Fruit fly (Drosophila melanogaster): ENCODE measurements around the gene CG14339.

The CG14339 gene

DNA sequence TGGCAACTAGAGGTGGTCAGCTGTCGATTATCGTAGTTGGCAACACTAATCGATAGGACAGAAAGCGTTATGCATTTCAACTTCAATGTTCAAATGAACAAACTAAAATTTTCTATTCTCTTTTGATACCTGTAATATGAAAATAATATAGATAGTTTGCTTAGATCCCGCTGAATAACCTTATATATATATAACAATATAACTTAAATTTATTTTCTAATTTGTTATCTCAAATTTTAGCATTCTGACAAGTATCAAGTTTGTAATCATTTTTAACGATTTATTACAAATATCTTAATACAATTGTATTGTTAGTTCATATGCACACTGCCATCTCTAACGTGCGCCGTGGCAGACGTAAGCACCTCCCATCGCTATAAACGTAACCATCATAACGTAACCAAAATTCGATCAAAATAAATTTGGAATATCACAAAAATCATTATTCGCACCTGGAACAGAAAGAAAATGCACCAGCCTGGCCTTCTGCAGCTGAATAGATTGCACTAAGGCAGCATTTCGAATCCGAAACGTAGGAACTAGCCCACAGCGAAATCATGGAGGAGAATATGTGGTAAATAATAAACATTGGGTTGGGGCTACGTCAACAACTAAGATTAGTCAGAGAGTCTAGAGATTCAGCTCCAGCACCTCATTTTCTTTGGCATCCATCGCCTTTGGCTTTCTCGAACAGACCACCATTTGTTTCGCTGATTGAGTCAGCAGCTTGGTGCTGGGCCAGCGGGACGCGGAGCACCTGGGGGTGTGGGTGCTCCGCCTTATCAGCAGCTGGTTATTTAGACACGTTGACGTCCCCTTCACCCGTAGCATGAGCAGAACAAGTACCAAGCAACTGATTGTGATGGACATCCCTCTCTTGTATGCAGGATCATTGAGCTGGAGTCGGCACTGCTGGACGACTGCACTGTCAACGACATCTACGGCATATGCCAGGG, 20.9 kb downstream of the CG14339 start, which contains the start of the genes Pino and TBC1D23 (continued):
- TF ChIP-seq CG16779 (tag; optimal IDR thresholded peaks at IDR 0.05) (no peak), eg (GFP tag; IDR thresholded peaks at IDR 0.05) (peak; percentile 77), Sox102F (GFP tag; optimal IDR thresholded peaks at IDR 0.05) (peak; percentile 45), CG11762 (GFP tag; optimal IDR thresholded peaks at IDR 0.05; ENCODE audit: insufficient read depth) (peak; percentile 46), Eip75B (GFP tag; optimal IDR thresholded peaks at IDR 0.05) (peak; percentile 27), Smox (GFP tag; optimal IDR thresholded peaks at IDR 0.05) (no peak), CG1621 (tag; optimal IDR thresholded peaks at IDR 0.05) (peak; percentile 22), salr (GFP tag; optimal IDR thresholded peaks at IDR 0.05) (peak; percentile 40 to 53), esn (GFP tag; optimal IDR thresholded peaks at IDR 0.05) (peak; percentile 68), CG6792 (GFP tag; optimal IDR thresholded peaks at IDR 0.05) (peak; percentile 61)

DNA sequence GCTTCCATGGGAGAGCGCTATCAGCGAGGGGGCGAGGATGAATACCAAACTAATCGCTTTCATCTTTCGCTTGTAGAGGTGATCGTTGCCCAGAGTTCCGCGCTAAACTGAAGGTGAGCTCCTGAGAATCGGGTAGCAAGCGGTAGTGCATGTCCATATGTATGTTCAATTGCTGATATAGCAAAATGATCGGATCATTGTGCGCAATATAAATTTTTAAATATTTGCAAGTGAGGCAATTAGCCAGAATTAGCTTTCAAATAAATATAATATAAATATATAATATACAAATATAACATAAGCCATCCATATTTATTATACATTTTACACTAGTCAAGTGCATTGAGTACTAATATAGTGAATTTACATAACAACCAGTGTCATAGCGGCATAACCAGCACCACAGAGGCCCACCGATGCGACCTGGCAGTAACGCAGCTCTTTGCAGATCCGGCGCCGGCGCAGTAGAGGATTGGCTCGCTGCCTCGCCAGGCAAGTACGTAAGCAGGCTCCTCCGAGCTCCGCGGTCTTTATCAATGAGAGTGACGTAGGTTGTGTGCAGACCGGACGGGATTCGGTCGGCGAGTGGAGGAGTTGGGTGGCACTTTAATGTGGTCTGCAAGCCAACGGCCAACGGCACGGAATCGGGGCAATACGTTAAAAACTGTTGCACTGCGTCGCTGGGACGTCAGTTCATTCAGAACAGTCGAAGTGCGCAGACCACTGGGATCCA, 25.8 kb downstream of the CG14339 start, which contains the start of the genes Iris and CG4577:
Iris (minus strand) TSS at position 88 of the 733 bp plus-strand sequence.
CG4577 (plus strand) TSS at position 683 of the 733 bp plus-strand sequence.
- no peak for TF ChIP-seq Ets96B (tag; optimal IDR thresholded peaks at IDR 0.05)
- no peak for TF ChIP-seq CG8632 (GFP tag; optimal IDR thresholded peaks at IDR 0.05)
- TF ChIP-seq CG16779 (tag; optimal IDR thresholded peaks at IDR 0.05): peak; percentile 2
- no peak for TF ChIP-seq CG11762 (GFP tag; optimal IDR thresholded peaks at IDR 0.05; ENCODE audit: insufficient read depth)

DNA sequence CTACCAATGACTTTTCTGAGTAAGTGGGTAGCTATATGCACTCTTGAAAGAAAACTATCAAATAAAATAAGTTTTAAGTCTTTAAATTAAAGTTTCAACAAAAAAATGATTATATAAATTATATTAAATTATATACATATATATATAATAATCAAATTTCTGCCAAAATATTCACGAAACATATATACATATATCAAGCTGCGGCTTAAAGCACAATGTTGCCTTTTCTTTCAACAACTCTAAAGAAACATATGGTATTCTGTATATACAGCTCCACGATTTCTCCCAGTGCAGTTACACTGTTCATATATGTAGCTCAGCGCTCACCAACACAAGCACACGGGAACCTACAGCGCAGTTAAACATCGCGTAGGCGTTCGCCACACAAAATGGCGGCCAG, 27.2 kb downstream of the CG14339 start:
- TF ChIP-seq CG11762 (GFP tag; optimal IDR thresholded peaks at IDR 0.05; ENCODE audit: insufficient read depth): no peak
- TF ChIP-seq CG34406 (GFP tag; optimal IDR thresholded peaks at IDR 0.05): no peak
- TF ChIP-seq CG3919 (GFP tag; optimal IDR thresholded peaks at IDR 0.05): no peak
- TF ChIP-seq Blimp-1 (GFP tag; optimal IDR thresholded peaks at IDR 0.05): no peak
- TF ChIP-seq CG8119 (GFP tag; IDR thresholded peaks at IDR 0.05): peak; percentile 43; the same call in 1 of the 3 replicates
- no peak for TF ChIP-seq Hr38 (GFP tag; optimal IDR thresholded peaks at IDR 0.05)
- TF ChIP-seq CG7368 (GFP tag; optimal IDR thresholded peaks at IDR 0.05): no peak
- TF ChIP-seq CG6808 (GFP tag; optimal IDR thresholded peaks at IDR 0.05): no peak
- 0 out of 3 replicates have a peak, but pooled peaks have one; percentile 30 for TF ChIP-seq eg (GFP tag; IDR thresholded peaks at IDR 0.05)
- no peak for TF ChIP-seq Lpt (GFP tag; optimal IDR thresholded peaks at IDR 0.05)
- no peak for TF ChIP-seq esn (GFP tag; optimal IDR thresholded peaks at IDR 0.05)
- no peak for TF ChIP-seq Eip75B (GFP tag; optimal IDR thresholded peaks at IDR 0.05)
- peak; percentile 51 for TF ChIP-seq Eip78C (GFP tag)
- TF ChIP-seq Gug (GFP tag; IDR thresholded peaks at IDR 0.05): no peak
- TF ChIP-seq Hr39 (GFP tag; optimal IDR thresholded peaks at IDR 0.05): no peak
- TF ChIP-seq achi (GFP tag; optimal IDR thresholded peaks at IDR 0.05): peak; percentile 25
- TF ChIP-seq Ets96B (tag; optimal IDR thresholded peaks at IDR 0.05): peak; percentile 28
- TF ChIP-seq CG15336 (GFP tag; IDR thresholded peaks at IDR 0.05): no peak
- TF ChIP-seq Sox15 (GFP tag; optimal IDR thresholded peaks at IDR 0.05): no peak
- peak; percentile 26 for TF ChIP-seq CG8632 (GFP tag; optimal IDR thresholded peaks at IDR 0.05)
- peak; percentile 57 for TF ChIP-seq CG32006 (GFP tag; optimal IDR thresholded peaks at IDR 0.05)
- no peak for TF ChIP-seq pdm3 (GFP tag; optimal IDR thresholded peaks at IDR 0.05)
- peak; percentile 34 for TF ChIP-seq CG6276 (GFP tag; optimal IDR thresholded peaks at IDR 0.05)
- TF ChIP-seq dac (GFP tag; optimal IDR thresholded peaks at IDR 0.05): no peak
- TF ChIP-seq CG11902 (GFP tag; optimal IDR thresholded peaks at IDR 0.05): no peak
- peak; percentile 31 for TF ChIP-seq acj6 (GFP tag; optimal IDR thresholded peaks at IDR 0.05)
- TF ChIP-seq net (GFP tag; optimal IDR thresholded peaks at IDR 0.05): no peak
- TF ChIP-seq CG4318 (GFP tag; optimal IDR thresholded peaks at IDR 0.05): no peak
- TF ChIP-seq CG10631 (GFP tag; optimal IDR thresholded peaks at IDR 0.05): peak; percentile 37
- TF ChIP-seq ss (GFP tag; optimal IDR thresholded peaks at IDR 0.05): no peak
- TF ChIP-seq CG10669 (GFP tag; optimal IDR thresholded peaks at IDR 0.05): no peak
- no peak for TF ChIP-seq Ets21C (GFP tag; optimal IDR thresholded peaks at IDR 0.05)
- peak; percentile 28 for TF ChIP-seq OdsH (GFP tag; optimal IDR thresholded peaks at IDR 0.05)

Data from whole organism, prepupa.